Worm (Caenorhabditis elegans) whole organism, L4 larva: ENCODE results near the gene chil-22.

Experiments used
- aly-2 ChIP-seq: sonication (generic microtip); optimal IDR thresholded peaks from 2 replicates; lab custom pipeline; 2018; ENCODE audit warnings: missing biosample characterization, missing genetic modification characterization
- ces-1 ChIP-seq: fragments of 150-350 bp; sonication (generic microtip); optimal IDR thresholded peaks from 4 replicates; lab custom pipeline; 2014; ENCODE audit warnings: missing biosample characterization, missing genetic modification reagents, missing genetic modification characterization
- fkh-10 ChIP-seq: fragments of 150-350 bp; optimal IDR thresholded peaks from 2 replicates; lab custom pipeline; 2014; ENCODE audit warnings: missing biosample characterization, missing genetic modification reagents, missing genetic modification characterization
- hlh-30 ChIP-seq: sonication (generic microtip); optimal IDR thresholded peaks from 2 replicates; lab custom pipeline; 2017; ENCODE audit warnings: antibody characterized with exemption, mild to moderate bottlenecking, missing genetic modification characterization, missing compliant biosample characterization; ENCODE audit not compliant: insufficient read depth
- madf-5 ChIP-seq, 2 experiments: fragments of 200-800 bp; sonication (Bioruptor generic); IDR thresholded peaks; 2 replicates each; pipeline ENCODE4 v1.3.6; 2022; ENCODE audit warnings: missing compliant biosample characterization in 2 of 2, missing genetic modification characterization in 2 of 2
- mxl-2 ChIP-seq: fragments of 200-800 bp; sonication (Bioruptor generic); conservative IDR thresholded peaks from 2 replicates; pipeline ENCODE4 v1.3.6; 2022; ENCODE audit warnings: missing genetic modification reagents, missing genetic modification characterization, missing compliant biosample characterization
- nhr-77 ChIP-seq: fragments of 150-350 bp; optimal IDR thresholded peaks from 2 replicates; lab custom pipeline; 2014; ENCODE audit warnings: missing biosample characterization, missing genetic modification characterization

DNA sequence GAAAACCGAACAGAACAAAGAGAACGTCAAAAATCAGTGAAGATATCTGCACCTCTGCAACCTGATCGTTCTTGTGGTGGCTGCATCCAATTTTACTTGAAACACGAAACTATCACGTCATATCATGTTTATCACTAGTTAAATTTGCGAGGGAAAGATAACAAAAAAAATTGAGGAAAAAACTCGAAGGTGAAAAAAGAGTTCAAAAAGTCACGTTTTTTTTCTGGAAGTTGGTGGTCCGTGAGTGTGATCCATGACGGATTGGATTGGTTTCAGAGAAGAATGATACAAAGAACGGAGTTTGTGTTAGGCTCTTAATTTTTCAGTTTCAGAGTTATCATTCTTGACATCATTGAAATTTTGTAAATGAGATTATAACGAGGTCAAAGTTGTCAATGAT, 16.5 kb upstream of the chil-22 start:
- TF ChIP-seq hlh-30 (tag; lab: Kevin White, UChicago) (peak; percentile 27), mxl-2 (no peak), fkh-10 (GFP tag; lab: Kevin White, UChicago) (no peak), aly-2 (no peak), madf-5 (GFP tag; IDR thresholded peaks at IDR 0.05; lab: Robert Waterston, UW) (no peak), nhr-77 (tag; lab: Kevin White, UChicago) (no peak), ces-1 (no peak)
